Fruit fly (Drosophila melanogaster): Measurements from ENCODE around the gene CG34166.

CG34166 gene

DNA sequence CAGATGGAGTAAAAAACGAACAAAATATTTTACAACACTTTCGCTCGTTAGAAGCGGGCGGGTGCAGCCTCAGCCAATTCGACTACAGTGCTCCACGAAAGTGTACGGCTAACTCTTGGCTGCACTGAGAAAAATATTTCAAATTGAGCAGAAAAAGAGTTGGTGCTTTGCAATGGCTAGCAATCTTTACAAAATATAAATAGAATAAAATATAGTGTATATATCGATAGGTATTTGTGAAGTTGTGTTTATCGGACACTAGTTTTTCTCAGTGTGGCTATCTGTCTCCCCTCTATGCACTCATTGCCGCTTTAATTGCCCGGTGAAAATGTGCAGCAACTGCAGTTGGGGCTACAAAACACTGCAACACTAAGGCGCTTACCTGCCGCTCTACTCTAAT is 41.5 kb upstream of the CG34166 start (continued):
- peak; percentile 23 for TF ChIP-seq CG6276 (GFP tag; optimal IDR thresholded peaks at IDR 0.05)
- TF ChIP-seq vri (GFP tag; optimal IDR thresholded peaks at IDR 0.05): no peak
- peak; percentile 45 for TF ChIP-seq net (GFP tag; optimal IDR thresholded peaks at IDR 0.05)
- TF ChIP-seq CG8119 (GFP tag; IDR thresholded peaks at IDR 0.05): peak; percentile 92
- no peak for TF ChIP-seq Sox102F (GFP tag; optimal IDR thresholded peaks at IDR 0.05)
- no peak for TF ChIP-seq CG1621 (tag; optimal IDR thresholded peaks at IDR 0.05)
- TF ChIP-seq CG11902 (GFP tag; optimal IDR thresholded peaks at IDR 0.05): no peak
- TF ChIP-seq Sox15 (GFP tag; optimal IDR thresholded peaks at IDR 0.05): no peak
- no peak for TF ChIP-seq CG6854 (GFP tag; optimal IDR thresholded peaks at IDR 0.05)
- TF ChIP-seq topi (GFP tag; optimal IDR thresholded peaks at IDR 0.05): no peak
- peak; percentile 92 for TF ChIP-seq CG15336 (GFP tag; IDR thresholded peaks at IDR 0.05)
- peak; percentile 73 for TF ChIP-seq eg (GFP tag; IDR thresholded peaks at IDR 0.05)
- TF ChIP-seq Ets96B (tag; optimal IDR thresholded peaks at IDR 0.05): no peak
- no peak for TF ChIP-seq CG10669 (GFP tag; optimal IDR thresholded peaks at IDR 0.05)
- TF ChIP-seq Eip78C (GFP tag): peak; percentile 90
- TF ChIP-seq CG9139 (GFP tag; optimal IDR thresholded peaks at IDR 0.05): no peak
- TF ChIP-seq CG16779 (tag; optimal IDR thresholded peaks at IDR 0.05): no peak
- TF ChIP-seq Ets21C (GFP tag; optimal IDR thresholded peaks at IDR 0.05): no peak
- no peak for TF ChIP-seq lz (GFP tag; optimal IDR thresholded peaks at IDR 0.05)
- TF ChIP-seq fd85E (GFP tag; optimal IDR thresholded peaks at IDR 0.05): no peak
- peak; percentile 28 for TF ChIP-seq acj6 (GFP tag; optimal IDR thresholded peaks at IDR 0.05)
- no peak for TF ChIP-seq Met (GFP tag; optimal IDR thresholded peaks at IDR 0.05)

DNA sequence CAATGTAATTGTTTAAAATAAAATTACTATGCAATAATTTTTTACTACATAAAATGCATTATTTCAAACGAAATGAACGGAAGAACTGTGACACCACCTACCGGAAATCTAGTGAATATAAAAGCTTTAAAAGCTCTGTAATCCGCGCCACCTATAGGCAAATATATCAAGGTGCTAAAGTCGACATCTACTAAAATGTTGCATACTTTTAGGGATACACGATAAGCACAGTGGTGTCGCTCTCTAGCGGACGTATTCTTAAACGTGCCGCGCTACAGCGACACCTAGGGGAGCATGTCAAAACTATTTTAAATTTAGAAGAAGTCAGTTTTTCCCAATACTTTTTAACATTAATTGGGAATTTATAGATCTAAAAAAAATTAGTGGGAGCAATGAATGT is 36.8 kb upstream of the CG34166 start:
- TF ChIP-seq CG15336 (GFP tag; IDR thresholded peaks at IDR 0.05) (no peak), lz (GFP tag; optimal IDR thresholded peaks at IDR 0.05) (peak; percentile 71), OdsH (GFP tag; optimal IDR thresholded peaks at IDR 0.05) (peak; percentile 44), Met (GFP tag; optimal IDR thresholded peaks at IDR 0.05) (peak; percentile 71), salr (GFP tag; optimal IDR thresholded peaks at IDR 0.05) (peak in 1 of 2 experiments; percentile 28), CG8632 (GFP tag; optimal IDR thresholded peaks at IDR 0.05) (no peak), CG11902 (GFP tag; optimal IDR thresholded peaks at IDR 0.05) (peak; percentile 59), fd85E (GFP tag; optimal IDR thresholded peaks at IDR 0.05) (no peak), Sox102F (GFP tag; optimal IDR thresholded peaks at IDR 0.05) (peak; percentile 14), CG10631 (GFP tag; optimal IDR thresholded peaks at IDR 0.05) (peak; percentile 17), esn (GFP tag; optimal IDR thresholded peaks at IDR 0.05) (peak; percentile 72), Hr39 (GFP tag; optimal IDR thresholded peaks at IDR 0.05) (peak; percentile 83), CG4318 (GFP tag; optimal IDR thresholded peaks at IDR 0.05) (no peak), CG8319 (GFP tag; optimal IDR thresholded peaks at IDR 0.05) (peak; percentile 42), CG11762 (GFP tag; optimal IDR thresholded peaks at IDR 0.05; ENCODE audit: insufficient read depth) (peak; percentile 14), Eip75B (GFP tag; optimal IDR thresholded peaks at IDR 0.05) (peak; percentile 43), CG6276 (GFP tag; optimal IDR thresholded peaks at IDR 0.05) (no peak), CG9139 (GFP tag; optimal IDR thresholded peaks at IDR 0.05) (no peak), spab (GFP tag; optimal IDR thresholded peaks at IDR 0.05) (no peak), Smox (GFP tag; optimal IDR thresholded peaks at IDR 0.05) (peak; percentile 34), Eip78C (GFP tag) (peak; percentile 90), svp (GFP tag) (peak; percentile 61), CG31627 (GFP tag; optimal IDR thresholded peaks at IDR 0.05) (peak; percentile 79), CG3919 (GFP tag; optimal IDR thresholded peaks at IDR 0.05) (peak; percentile 72), Hr4 (GFP tag; optimal IDR thresholded peaks at IDR 0.05) (peak; percentile 53), eg (GFP tag; IDR thresholded peaks at IDR 0.05) (no peak), CG32006 (GFP tag; optimal IDR thresholded peaks at IDR 0.05) (no peak), CG1621 (tag; optimal IDR thresholded peaks at IDR 0.05) (no peak), CG34406 (GFP tag; optimal IDR thresholded peaks at IDR 0.05) (no peak), pdm3 (GFP tag; optimal IDR thresholded peaks at IDR 0.05) (peak; percentile 41), ss (GFP tag; optimal IDR thresholded peaks at IDR 0.05) (no peak), Gug (GFP tag; IDR thresholded peaks at IDR 0.05) (no peak), dsx (GFP tag; optimal IDR thresholded peaks at IDR 0.05; ENCODE audit: poor library complexity, severe bottlenecking) (no peak), Ets21C (GFP tag; optimal IDR thresholded peaks at IDR 0.05) (peak; percentile 55), fkh (GFP tag; optimal IDR thresholded peaks at IDR 0.05) (no peak), Ets96B (tag; optimal IDR thresholded peaks at IDR 0.05) (no peak), CG7368 (GFP tag; optimal IDR thresholded peaks at IDR 0.05) (no peak), topi (GFP tag; optimal IDR thresholded peaks at IDR 0.05) (peak; percentile 56), CG6163 (GFP tag; IDR thresholded peaks at IDR 0.05) (0 out of 3 replicates have a peak, but pooled peaks have one; percentile 40), CG3032 (tag; optimal IDR thresholded peaks at IDR 0.05) (no peak), CG10669 (GFP tag; optimal IDR thresholded peaks at IDR 0.05) (peak; percentile 11), Sox14 (GFP tag; optimal IDR thresholded peaks at IDR 0.05) (peak; percentile 21)
